Fruit fly (Drosophila melanogaster) whole organism, embryonic: ENCODE data around the gene CG11768.

Experiments
- CG10267 ChIP-seq: fragments of 200-800 bp; sonication (Bioruptor generic); optimal IDR thresholded peaks from 2 replicates; lab custom pipeline; 2018; ENCODE audit warnings: missing biosample characterization, mild to moderate bottlenecking, missing genetic modification characterization, moderate library complexity
- CG10366 ChIP-seq: fragments of 200-800 bp; sonication (Bioruptor generic); IDR thresholded peaks from 2 replicates; pipeline ENCODE4 v1.3.6; 2022; ENCODE audit warnings: missing biosample characterization, missing genetic modification characterization
- CG10543 ChIP-seq: fragments of 200-800 bp; sonication (Bioruptor generic); optimal IDR thresholded peaks from 3 replicates; lab custom pipeline; 2017; ENCODE audit warnings: missing biosample characterization, mild to moderate bottlenecking, missing genetic modification characterization, moderate library complexity
- CG11723 ChIP-seq: fragments of 200-800 bp; sonication (Bioruptor generic); optimal IDR thresholded peaks from 2 replicates; lab custom pipeline; 2017; ENCODE audit warnings: missing biosample characterization, mild to moderate bottlenecking, missing genetic modification characterization
- CG12155 ChIP-seq: fragments of 200-800 bp; sonication (Bioruptor generic); optimal IDR thresholded peaks from 3 replicates; lab custom pipeline; 2016; ENCODE audit warnings: missing biosample characterization, missing genetic modification characterization
- CG12769 ChIP-seq: fragments of 200-800 bp; sonication (Bioruptor generic); optimal IDR thresholded peaks from 2 replicates; lab custom pipeline; 2019; ENCODE audit warnings: missing biosample characterization, mild to moderate bottlenecking, missing genetic modification characterization, moderate library complexity
- CG12942 ChIP-seq: fragments of 200-800 bp; sonication (Bioruptor generic); optimal IDR thresholded peaks from 3 replicates; lab custom pipeline; 2016; ENCODE audit warnings: missing biosample characterization, missing genetic modification characterization
- CG13424 ChIP-seq: fragments of 200-800 bp; sonication (Bioruptor generic); optimal IDR thresholded peaks from 2 replicates; lab custom pipeline; 2019; ENCODE audit warnings: missing biosample characterization, mild to moderate bottlenecking, missing genetic modification characterization, moderate library complexity
- CG13894 ChIP-seq: fragments of 200-800 bp; sonication (Bioruptor generic); optimal IDR thresholded peaks from 3 replicates; lab custom pipeline; 2018; ENCODE audit warnings: missing biosample characterization, mild to moderate bottlenecking, missing genetic modification characterization, moderate library complexity
- CG15269 ChIP-seq: fragments of 200-800 bp; sonication (Bioruptor generic); optimal IDR thresholded peaks from 2 replicates; lab custom pipeline; 2018; ENCODE audit warnings: missing biosample characterization, mild to moderate bottlenecking, missing genetic modification characterization, moderate library complexity
- CG2889 ChIP-seq: fragments of 200-800 bp; sonication (Bioruptor generic); IDR thresholded peaks from 3 replicates; pipeline ENCODE4 v1.3.6; 2022; ENCODE audit warnings: missing biosample characterization, missing genetic modification characterization
- CG30020 ChIP-seq: fragments of 200-800 bp; optimal IDR thresholded peaks from 2 replicates; lab custom pipeline; 2019; ENCODE audit warnings: missing biosample characterization, mild to moderate bottlenecking, missing genetic modification characterization, moderate library complexity
- CG4282 ChIP-seq: fragments of 200-800 bp; sonication (Bioruptor generic); optimal IDR thresholded peaks from 2 replicates; lab custom pipeline; 2016; ENCODE audit warnings: missing biosample characterization, missing genetic modification characterization
- CG4328 ChIP-seq: fragments of 200-800 bp; sonication (Bioruptor generic); optimal IDR thresholded peaks from 3 replicates; lab custom pipeline; 2017; ENCODE audit warnings: missing biosample characterization, missing genetic modification reagents, missing genetic modification characterization
- CG7839 ChIP-seq: fragments of 200-800 bp; sonication (Bioruptor generic); optimal IDR thresholded peaks from 3 replicates; lab custom pipeline; 2018; ENCODE audit warnings: missing biosample characterization, mild to moderate bottlenecking, missing genetic modification characterization, moderate library complexity
- CG7987 ChIP-seq: fragments of 200-800 bp; sonication (Bioruptor generic); optimal IDR thresholded peaks from 2 replicates; lab custom pipeline; 2018; ENCODE audit warnings: missing biosample characterization, mild to moderate bottlenecking, missing genetic modification characterization, moderate library complexity
- CG8089 ChIP-seq: fragments of 200-800 bp; sonication (Bioruptor generic); optimal IDR thresholded peaks from 3 replicates; lab custom pipeline; 2016; ENCODE audit warnings: missing biosample characterization, missing genetic modification characterization
- CG9609 ChIP-seq: fragments of 200-800 bp; sonication (Bioruptor generic); optimal IDR thresholded peaks from 3 replicates; lab custom pipeline; 2016; ENCODE audit warnings: missing biosample characterization, missing genetic modification characterization
- Chrac-16 ChIP-seq: fragments of 200-800 bp; sonication (Bioruptor generic); optimal IDR thresholded peaks from 3 replicates; lab custom pipeline; 2016; ENCODE audit warnings: missing biosample characterization, missing genetic modification characterization
- Deaf1 ChIP-seq: fragments of 200-800 bp; optimal IDR thresholded peaks from 3 replicates; lab custom pipeline; 2019; ENCODE audit warnings: missing biosample characterization, mild to moderate bottlenecking, missing genetic modification characterization, moderate library complexity
- Gsc ChIP-seq: fragments of 200-800 bp; sonication (Bioruptor generic); IDR thresholded peaks from 2 replicates; pipeline ENCODE4 v1.3.6; 2022; ENCODE audit warnings: missing biosample characterization, missing genetic modification characterization
- Hr3 ChIP-seq: fragments of 200-800 bp; sonication (Bioruptor generic); optimal IDR thresholded peaks from 3 replicates; lab custom pipeline; 2016; ENCODE audit warnings: missing biosample characterization, missing genetic modification characterization
- Nf-YC ChIP-seq: fragments of 200-800 bp; optimal IDR thresholded peaks from 3 replicates; lab custom pipeline; 2019; ENCODE audit warnings: missing biosample characterization, mild to moderate bottlenecking, missing genetic modification characterization, moderate library complexity
- abd-A ChIP-seq: fragments of 200-800 bp; sonication (Bioruptor generic); optimal IDR thresholded peaks from 3 replicates; lab custom pipeline; 2019; ENCODE audit warnings: missing biosample characterization, mild to moderate bottlenecking, missing genetic modification characterization, moderate library complexity
- ash1 ChIP-seq: fragments of 200-800 bp; sonication (Bioruptor generic); optimal IDR thresholded peaks from 2 replicates; lab custom pipeline; 2018; ENCODE audit warnings: missing biosample characterization, mild to moderate bottlenecking, missing genetic modification characterization
- bigmax ChIP-seq: fragments of 200-800 bp; sonication (Bioruptor generic); optimal IDR thresholded peaks from 2 replicates; lab custom pipeline; 2018; ENCODE audit warnings: missing biosample characterization, mild to moderate bottlenecking, missing genetic modification characterization
- chinmo ChIP-seq: fragments of 200-800 bp; sonication (Bioruptor generic); IDR thresholded peaks from 4 replicates; pipeline ENCODE4 v1.3.6; 2022; ENCODE audit warnings: missing biosample characterization, missing genetic modification characterization; ENCODE audit not compliant: partially characterized antibody
- chn ChIP-seq: fragments of 200-800 bp; sonication (Bioruptor generic); optimal IDR thresholded peaks from 2 replicates; lab custom pipeline; 2016; ENCODE audit warnings: missing biosample characterization, missing genetic modification characterization
- corto ChIP-seq: fragments of 200-800 bp; sonication (Bioruptor generic); optimal IDR thresholded peaks from 2 replicates; lab custom pipeline; 2016; ENCODE audit warnings: missing biosample characterization, mild to moderate bottlenecking, missing genetic modification characterization, moderate library complexity
- crol ChIP-seq: fragments of 200-800 bp; sonication (Bioruptor generic); IDR thresholded peaks from 2 replicates; pipeline ENCODE4 v1.3.6; 2022; ENCODE audit warnings: missing biosample characterization, missing genetic modification characterization
- dysf ChIP-seq: fragments of 200-800 bp; sonication (Bioruptor generic); IDR thresholded peaks from 3 replicates; pipeline ENCODE4 v1.3.6; 2022; ENCODE audit warnings: missing biosample characterization, missing genetic modification characterization
- fd3F ChIP-seq: fragments of 200-800 bp; sonication (Bioruptor generic); optimal IDR thresholded peaks from 2 replicates; lab custom pipeline; 2018; ENCODE audit warnings: missing biosample characterization, mild to moderate bottlenecking, missing genetic modification characterization, moderate library complexity
- gfzf ChIP-seq: fragments of 200-800 bp; sonication (Bioruptor generic); optimal IDR thresholded peaks from 2 replicates; lab custom pipeline; 2016; ENCODE audit warnings: missing biosample characterization, mild to moderate bottlenecking, missing genetic modification characterization, moderate library complexity
- kah ChIP-seq: fragments of 200-800 bp; sonication (Bioruptor generic); optimal IDR thresholded peaks from 2 replicates; lab custom pipeline; 2018; ENCODE audit warnings: missing biosample characterization, mild to moderate bottlenecking, missing genetic modification characterization
- lab ChIP-seq: fragments of 200-800 bp; sonication (Bioruptor generic); optimal IDR thresholded peaks from 3 replicates; lab custom pipeline; 2017; ENCODE audit warnings: missing biosample characterization, missing genetic modification characterization, mild to moderate bottlenecking, moderate library complexity, missing genetic modification reagents
- mirr ChIP-seq: fragments of 200-800 bp; sonication (Bioruptor generic); optimal IDR thresholded peaks from 3 replicates; lab custom pipeline; 2018; ENCODE audit warnings: missing biosample characterization, mild to moderate bottlenecking, missing genetic modification characterization
- mld ChIP-seq: fragments of 200-800 bp; sonication (Bioruptor generic); IDR thresholded peaks from 3 replicates; pipeline ENCODE4 v1.3.6; 2022; ENCODE audit warnings: missing biosample characterization, missing genetic modification characterization; ENCODE audit not compliant: partially characterized antibody
- nerfin-1 ChIP-seq: fragments of 200-800 bp; sonication (Bioruptor generic); optimal IDR thresholded peaks from 3 replicates; lab custom pipeline; 2019; ENCODE audit warnings: missing biosample characterization, mild to moderate bottlenecking, missing genetic modification characterization, moderate library complexity
- onecut ChIP-seq: fragments of 200-800 bp; sonication (Bioruptor generic); IDR thresholded peaks from 2 replicates; pipeline ENCODE4 v1.3.6; 2022; ENCODE audit warnings: missing biosample characterization, missing genetic modification characterization
- ro ChIP-seq: fragments of 200-800 bp; sonication (Bioruptor generic); IDR thresholded peaks from 2 replicates; pipeline ENCODE4 v1.3.6; 2022; ENCODE audit warnings: missing biosample characterization, missing genetic modification characterization
- scrt ChIP-seq: fragments of 200-800 bp; sonication (Bioruptor generic); optimal IDR thresholded peaks from 2 replicates; lab custom pipeline; 2018; ENCODE audit warnings: missing biosample characterization, mild to moderate bottlenecking, missing genetic modification characterization, moderate library complexity
- sd ChIP-seq: fragments of 200-800 bp; sonication (Bioruptor generic); optimal IDR thresholded peaks from 3 replicates; lab custom pipeline; 2018; ENCODE audit warnings: missing biosample characterization, mild to moderate bottlenecking, missing genetic modification characterization, moderate library complexity
- sens ChIP-seq: fragments of 200-800 bp; sonication (Bioruptor generic); peaks from one replicate; lab custom pipeline; 2016; ENCODE audit warnings: missing biosample characterization, missing genetic modification characterization
- shn ChIP-seq: fragments of 200-800 bp; sonication (Bioruptor generic); optimal IDR thresholded peaks from 3 replicates; lab custom pipeline; 2016; ENCODE audit warnings: missing biosample characterization, missing genetic modification characterization
- tio ChIP-seq: fragments of 200-800 bp; sonication (Bioruptor generic); optimal IDR thresholded peaks from 2 replicates; lab custom pipeline; 2017; ENCODE audit warnings: missing biosample characterization, missing genetic modification characterization, inconsistent platforms
- tna ChIP-seq: fragments of 200-800 bp; sonication (Bioruptor generic); IDR thresholded peaks from 2 replicates; pipeline ENCODE4 v1.3.6; 2022; ENCODE audit warnings: missing biosample characterization, missing genetic modification characterization; ENCODE audit not compliant: partially characterized antibody
- twi ChIP-seq: fragments of 200-800 bp; optimal IDR thresholded peaks from 2 replicates; lab custom pipeline; 2019; ENCODE audit warnings: missing biosample characterization, mild to moderate bottlenecking, missing genetic modification characterization, moderate library complexity
- wek ChIP-seq: fragments of 200-800 bp; sonication (Bioruptor generic); optimal IDR thresholded peaks from 3 replicates; lab custom pipeline; 2018; ENCODE audit warnings: missing biosample characterization, mild to moderate bottlenecking, missing genetic modification characterization, moderate library complexity
- zfh2 ChIP-seq: fragments of 200-800 bp; sonication (Bioruptor generic); optimal IDR thresholded peaks from 2 replicates; lab custom pipeline; 2016; ENCODE audit warnings: missing biosample characterization, missing genetic modification characterization

CG11768 gene

DNA sequence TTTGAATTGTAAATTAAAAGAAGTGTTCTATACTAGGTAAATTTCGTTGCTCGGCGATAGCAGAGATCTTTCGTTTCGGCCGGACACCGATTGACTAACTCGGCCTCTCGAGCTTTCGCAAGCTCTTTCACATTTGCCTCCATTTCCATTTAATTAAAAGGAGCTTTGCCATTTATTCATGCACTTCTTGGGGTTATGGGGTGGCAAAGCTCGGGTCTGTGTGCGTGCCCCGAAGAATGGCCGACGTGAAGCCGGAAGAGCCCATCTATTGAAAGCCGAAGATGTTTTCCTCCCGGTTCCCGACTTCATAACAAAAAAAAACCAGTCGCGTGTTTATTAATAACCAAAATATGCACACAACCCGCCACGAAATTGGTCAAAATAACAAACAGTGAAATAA is 31.9 kb upstream of the CG11768 start (continued):
- TF ChIP-seq Nf-YC (tag; lab: Kevin White, UChicago) (no peak), CG7987 (GFP tag; lab: Kevin White, UChicago) (peak; percentile 12), CG7839 (tag; lab: Kevin White, UChicago) (no peak), Hr3 (GFP tag; lab: Kevin White, UChicago) (no peak), lab (peak; percentile 39), scrt (GFP tag; lab: Kevin White, UChicago) (peak; percentile 6), dysf (GFP tag; lab: Robert Waterston, UW) (peak; percentile 26; the same call in 1 of the 3 replicates), corto (GFP tag; lab: Kevin White, UChicago) (no peak)
- TF ChIP-seq, all 482 proteins: peak for 21

DNA sequence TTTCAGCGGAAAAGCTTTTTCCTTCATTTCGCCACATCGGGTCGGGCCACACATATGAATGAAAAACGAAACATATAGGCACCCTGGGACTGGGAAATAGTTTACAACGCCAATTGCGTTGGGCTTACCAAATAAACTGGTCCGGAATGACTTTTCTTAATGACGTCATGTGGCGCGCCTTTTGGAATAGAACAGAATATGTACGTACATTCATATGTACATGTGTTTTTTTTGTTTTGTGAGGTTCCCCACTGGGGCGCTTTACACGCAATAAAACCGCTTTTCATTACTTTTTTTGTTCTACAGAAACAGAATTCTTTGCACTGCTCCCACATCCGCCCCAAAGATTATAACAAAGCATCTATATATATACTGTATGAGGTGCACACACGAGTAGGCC is 30.3 kb upstream of the CG11768 start:
- no peak for TF ChIP-seq CG4282 (GFP tag; lab: Kevin White, UChicago)
- no peak for TF ChIP-seq CG13424
- no peak for TF ChIP-seq mld
- TF ChIP-seq zfh2 (GFP tag; lab: Kevin White, UChicago), result no peak
- TF ChIP-seq shn, result no peak
- TF ChIP-seq ro (GFP tag; lab: Robert Waterston, UW), result no peak
- no peak for TF ChIP-seq corto (GFP tag; lab: Kevin White, UChicago)
- TF ChIP-seq CG9609 (GFP tag; lab: Kevin White, UChicago), result no peak
- TF ChIP-seq gfzf (GFP tag; lab: Kevin White, UChicago), result no peak
- TF ChIP-seq Chrac-16 (GFP tag; lab: Kevin White, UChicago), result no peak
- peak; percentile 60 for TF ChIP-seq mirr (GFP tag; lab: Kevin White, UChicago)
- no peak for TF ChIP-seq CG8089 (GFP tag; lab: Kevin White, UChicago)
- TF ChIP-seq onecut, result peak; percentile 37; the same call in 1 of the 2 replicates
- TF ChIP-seq tna (GFP tag; lab: Robert Waterston, UW), result no peak
- no peak for TF ChIP-seq CG10267
- TF ChIP-seq CG30020 (tag; lab: Kevin White, UChicago), result no peak
- TF ChIP-seq CG13894 (tag; lab: Kevin White, UChicago), result peak; percentile 60
- TF ChIP-seq kah (GFP tag; lab: Kevin White, UChicago), result no peak
- TF ChIP-seq nerfin-1 (tag; lab: Kevin White, UChicago), result no peak
- TF ChIP-seq bigmax (GFP tag; lab: Kevin White, UChicago), result no peak
- TF ChIP-seq CG10366 (GFP tag; lab: Robert Waterston, UW), result no peak
- TF ChIP-seq CG12942 (GFP tag; lab: Kevin White, UChicago), result no peak
- no peak for TF ChIP-seq wek (GFP tag; lab: Kevin White, UChicago)
- TF ChIP-seq tio (GFP tag; lab: Kevin White, UChicago), result no peak
- TF ChIP-seq ash1 (GFP tag; lab: Kevin White, UChicago), result no peak
- no peak for TF ChIP-seq Gsc
- peak; percentile 68 for TF ChIP-seq sd (tag; lab: Kevin White, UChicago)
- no peak for TF ChIP-seq CG11723 (GFP tag; lab: Kevin White, UChicago)
- no peak for TF ChIP-seq CG4328 (GFP tag; lab: Kevin White, UChicago)
- TF ChIP-seq crol (GFP tag; lab: Robert Waterston, UW), result no peak
- peak; percentile 36 for TF ChIP-seq twi (tag; lab: Kevin White, UChicago)
- TF ChIP-seq CG2889 (GFP tag; lab: Robert Waterston, UW), result no peak
- peak; percentile 56 for TF ChIP-seq CG10543
- peak; percentile 13 for TF ChIP-seq Deaf1 (tag; lab: Kevin White, UChicago)
- no peak for TF ChIP-seq chn (GFP tag; lab: Kevin White, UChicago)
- no peak for TF ChIP-seq fd3F (GFP tag; lab: Kevin White, UChicago)
- TF ChIP-seq CG15269 (tag; lab: Kevin White, UChicago), result no peak
- peak; percentile 71 for TF ChIP-seq abd-A (tag; lab: Kevin White, UChicago)
- no peak for TF ChIP-seq CG12155 (GFP tag; lab: Kevin White, UChicago)
- TF ChIP-seq sens (GFP tag; lab: Kevin White, UChicago), result peak; percentile 44
- peak; percentile 28 for TF ChIP-seq CG12769
- 0 out of 4 replicates have a peak, but pooled peaks have one; percentile 11 for TF ChIP-seq chinmo
